Fruit fly (Drosophila melanogaster) whole organism: ENCODE results near the gene CG5969.

Source experiments
- CG8478 ChIP-seq: fragments of >200 bp; optimal IDR thresholded peaks from 2 replicates; lab custom pipeline; 2018; ENCODE audit warnings: inconsistent platforms
- Dll ChIP-seq: fragments of >200 bp; optimal IDR thresholded peaks from 2 replicates; lab custom pipeline; 2017
- EcR ChIP-seq, 2 experiments: fragments of >200 bp; optimal IDR thresholded peaks; 2 replicates each; lab custom pipeline; 2017; ENCODE audit warnings: missing biosample characterization in 2 of 2, missing genetic modification characterization in 2 of 2, missing genetic modification reagents in 2 of 2
- pan ChIP-seq: fragments of >200 bp; optimal IDR thresholded peaks from 2 replicates; lab custom pipeline; 2017
- psq ChIP-seq: fragments of >200 bp; optimal IDR thresholded peaks from 2 replicates; lab custom pipeline; 2017
- usp ChIP-seq: fragments of >200 bp; optimal IDR thresholded peaks from 2 replicates; lab custom pipeline; 2017; ENCODE audit warnings: missing biosample characterization, missing genetic modification characterization, mixed read lengths

CG5969 gene

dm6 chr3L:20511499-20512108 is 38.0 kb downstream of the CG5969 start:
- TF ChIP-seq usp (GFP tag; lab: Kevin White, UChicago) (no peak), CG8478 (no peak), Dll (lab: Kevin White, UChicago) (no peak), psq (lab: Kevin White, UChicago) (no peak)

dm6 chr3L:20514101-20514500 is 40.5 kb downstream of the CG5969 start:
- TF ChIP-seq Dll (lab: Kevin White, UChicago), result no peak
- no peak for TF ChIP-seq EcR (GFP tag; optimal IDR thresholded peaks at IDR 0.05; lab: Kevin White, UChicago)
- TF ChIP-seq pan (lab: Kevin White, UChicago), result no peak
- no peak for TF ChIP-seq usp (GFP tag; lab: Kevin White, UChicago)
- no peak for TF ChIP-seq psq (lab: Kevin White, UChicago)
- TF ChIP-seq CG8478, result no peak

- TF ChIP-seq pan (lab: Kevin White, UChicago), result no peak
Measured at dm6 chr3L:20516519-20517178, 43.1 kb downstream of the CG5969 start.

- TF ChIP-seq usp (GFP tag; lab: Kevin White, UChicago), result no peak
- TF ChIP-seq EcR (GFP tag; optimal IDR thresholded peaks at IDR 0.05; lab: Kevin White, UChicago), result peak; percentile 60 to 78
- no peak for TF ChIP-seq Dll (lab: Kevin White, UChicago)
Measured at dm6 chr3L:20517179-20517834, 43.7 kb downstream of the CG5969 start.

dm6 chr3L:20517897-20518804 is 44.6 kb downstream of the CG5969 start:
- TF ChIP-seq EcR (GFP tag; optimal IDR thresholded peaks at IDR 0.05; lab: Kevin White, UChicago), result peak in 1 of 2 experiments; percentile 8
- TF ChIP-seq Dll (lab: Kevin White, UChicago), result no peak
- peak; percentile 55 for TF ChIP-seq psq (lab: Kevin White, UChicago)

dm6 chr3L:20518805-20519503 is 45.4 kb downstream of the CG5969 start, which contains the start of gene BNIP3:
TSS of gene BNIP3 (minus strand) at chr3L:20519393.
- TF ChIP-seq pan (lab: Kevin White, UChicago), result no peak
- TF ChIP-seq EcR (GFP tag; optimal IDR thresholded peaks at IDR 0.05; lab: Kevin White, UChicago), result no peak
- TF ChIP-seq Dll (lab: Kevin White, UChicago), result no peak
- no peak for TF ChIP-seq CG8478
- TF ChIP-seq usp (GFP tag; lab: Kevin White, UChicago), result no peak
- TF ChIP-seq psq (lab: Kevin White, UChicago), result no peak

dm6 chr3L:20520687-20521169 is 47.1 kb downstream of the CG5969 start, which contains the start of the genes mTerf3 and CG5104:
TSS of gene mTerf3 (minus strand) at chr3L:20520772.
TSS of gene CG5104 (plus strand) at chr3L:20521009.
- no peak for TF ChIP-seq psq (lab: Kevin White, UChicago)
- no peak for TF ChIP-seq usp (GFP tag; lab: Kevin White, UChicago)
- TF ChIP-seq Dll (lab: Kevin White, UChicago), result no peak
- no peak for TF ChIP-seq CG8478
- no peak for TF ChIP-seq EcR (GFP tag; optimal IDR thresholded peaks at IDR 0.05; lab: Kevin White, UChicago)
- TF ChIP-seq pan (lab: Kevin White, UChicago), result no peak
